Worm (Caenorhabditis elegans): ENCODE data around the gene C05C8.1.

- TF ChIP-seq W03F9.2 (tag; optimal IDR thresholded peaks at IDR 0.05) (no peak), him-1 (tag; optimal IDR thresholded peaks at IDR 0.05) (no peak), dao-5 (tag; optimal IDR thresholded peaks at IDR 0.05) (no peak)
These were observed 14.6 kb upstream of the C05C8.1 start, which contains the start of gene fkb-3 for ce11 chrV:7224947-7225346.
